Fruit fly (Drosophila melanogaster) S2 (cell line): Measurements from ENCODE around the gene Fdx1.

Experiments
- CG8478 ChIP-seq: fragments of >200 bp; optimal IDR thresholded peaks from 2 replicates; lab custom pipeline; 2018
- CTCF ChIP-seq, 2 experiments: fragments of >200 bp; optimal IDR thresholded peaks; 2 replicates each; lab custom pipeline; 2018

dm6 chr3L:9396704-9397103, 25.7 kb upstream of the Fdx1 start:
- TF ChIP-seq CG8478 (no peak), CTCF (optimal IDR thresholded peaks at IDR 0.05; lab: Kevin White, UChicago) (no peak)
